Fruit fly (Drosophila melanogaster): ENCODE data around the gene Srp68.

Gene Srp68

dm6 chr3L:8953199-8953956 lies 21.5 kb upstream of the Srp68 start (continued):
- peak; percentile 28 for TF ChIP-seq CG12104 (GFP tag; optimal IDR thresholded peaks at IDR 0.05)
- peak; percentile 64 for TF ChIP-seq scrt (GFP tag; optimal IDR thresholded peaks at IDR 0.05)
- peak; percentile 69 for TF ChIP-seq PHDP (tag; optimal IDR thresholded peaks at IDR 0.05)
- TF ChIP-seq MTF-1 (GFP tag; optimal IDR thresholded peaks at IDR 0.05; ENCODE audit: borderline replicate concordance) = peak; percentile 25
- TF ChIP-seq CG2202 (tag; optimal IDR thresholded peaks at IDR 0.05) = peak; percentile 9
- TF ChIP-seq pnt (GFP tag; optimal IDR thresholded peaks at IDR 0.05) = no peak
- TF ChIP-seq fd3F (GFP tag; optimal IDR thresholded peaks at IDR 0.05) = peak; percentile 59
- peak; percentile 22 for TF ChIP-seq cato (GFP tag; optimal IDR thresholded peaks at IDR 0.05; ENCODE audit: borderline replicate concordance)
- peak; percentile 82 for TF ChIP-seq Med (GFP tag)
- peak; percentile 55 for TF ChIP-seq fd96Cb (tag; optimal IDR thresholded peaks at IDR 0.05)
- TF ChIP-seq CG2678 (tag; optimal IDR thresholded peaks at IDR 0.05) = peak; percentile 84
- TF ChIP-seq Rx (GFP tag; IDR thresholded peaks at IDR 0.05) = no peak
- TF ChIP-seq BEAF-32 (GFP tag; optimal IDR thresholded peaks at IDR 0.05) = peak; percentile 34
- TF ChIP-seq CG12659 (GFP tag; optimal IDR thresholded peaks at IDR 0.05) = peak; percentile 67
- peak; percentile 79 for TF ChIP-seq dmrt99B (tag; optimal IDR thresholded peaks at IDR 0.05)
- peak; percentile 45 for TF ChIP-seq jumu (GFP tag; optimal IDR thresholded peaks at IDR 0.05)
- TF ChIP-seq ab (GFP tag; optimal IDR thresholded peaks at IDR 0.05) = no peak
- TF ChIP-seq ato (GFP tag; IDR thresholded peaks at IDR 0.05; ENCODE audit: partially characterized antibody) = peak; percentile 27; the same call in 1 of the 2 replicates
- peak; percentile 78 for TF ChIP-seq CG18262 (tag; optimal IDR thresholded peaks at IDR 0.05)
- peak; percentile 71 for TF ChIP-seq CG17829 (tag; optimal IDR thresholded peaks at IDR 0.05)
- TF ChIP-seq CG7372 (GFP tag; IDR thresholded peaks at IDR 0.05) = no peak
- peak; percentile 22 for TF ChIP-seq CG18764 (GFP tag; optimal IDR thresholded peaks at IDR 0.05)
- peak; percentile 44 for TF ChIP-seq CG14710 (tag; optimal IDR thresholded peaks at IDR 0.05)
- TF ChIP-seq CG11085 (GFP tag; IDR thresholded peaks at IDR 0.05) = 0 out of 2 replicates have a peak, but pooled peaks have one; percentile 19
- TF ChIP-seq oc (tag; optimal IDR thresholded peaks at IDR 0.05) = peak; percentile 27
- peak; percentile 65 for TF ChIP-seq CG2875 (GFP tag; optimal IDR thresholded peaks at IDR 0.05)
- no peak for TF ChIP-seq CG12942 (GFP tag; optimal IDR thresholded peaks at IDR 0.05)
- no peak for TF ChIP-seq CG3847 (GFP tag; IDR thresholded peaks at IDR 0.05)
- TF ChIP-seq Gsc (GFP tag; IDR thresholded peaks at IDR 0.05) = no peak
- TF ChIP-seq E2f2 (GFP tag; IDR thresholded peaks at IDR 0.05) = peak; percentile 32; the same call in 1 of the 2 replicates
- TF ChIP-seq sens (GFP tag) = peak; percentile 95
- TF ChIP-seq CG32767 (GFP tag; IDR thresholded peaks at IDR 0.05) = peak; percentile 57; the same call in 1 of the 2 replicates
- 0 out of 2 replicates have a peak, but pooled peaks have one; percentile 9 for TF ChIP-seq CG32532 (GFP tag; IDR thresholded peaks at IDR 0.05)
- TF ChIP-seq CG15601 (tag; optimal IDR thresholded peaks at IDR 0.05) = peak; percentile 40
- no peak for TF ChIP-seq CG9876 (GFP tag; optimal IDR thresholded peaks at IDR 0.05)
- TF ChIP-seq CG14441 (GFP tag; IDR thresholded peaks at IDR 0.05) = no peak; the same call in 1 of the 2 replicates
- TF ChIP-seq salm (tag; optimal IDR thresholded peaks at IDR 0.05) = peak; percentile 49
- no peak for TF ChIP-seq CG7271 (tag; optimal IDR thresholded peaks at IDR 0.05)
- peak; percentile 53 for TF ChIP-seq Bgb (GFP tag; IDR thresholded peaks at IDR 0.05; ENCODE audit: partially characterized antibody)
- peak; percentile 2 for TF ChIP-seq CG7928 (GFP tag; optimal IDR thresholded peaks at IDR 0.05)
- no peak for TF ChIP-seq CG14667 (GFP tag; IDR thresholded peaks at IDR 0.05)
- TF ChIP-seq CG7357 (GFP tag; IDR thresholded peaks at IDR 0.05) = peak; percentile 33; the same call in 1 of the 3 replicates
- peak; percentile 28 for TF ChIP-seq CG1602 (GFP tag; optimal IDR thresholded peaks at IDR 0.05)
- TF ChIP-seq gro (GFP tag; optimal IDR thresholded peaks at IDR 0.05) = peak; percentile 29
- peak; percentile 57 for TF ChIP-seq CG15514 (GFP tag; optimal IDR thresholded peaks at IDR 0.05)
- peak; percentile 71 for TF ChIP-seq CG17359 (tag; optimal IDR thresholded peaks at IDR 0.05)
- peak; percentile 82 for TF ChIP-seq bcd (GFP tag; optimal IDR thresholded peaks at IDR 0.05)
- TF ChIP-seq C15 (GFP tag; IDR thresholded peaks at IDR 0.05) = no peak
